Fruit fly (Drosophila melanogaster) whole organism, embryonic: ENCODE measurements around the gene Mkp3.

ENCODE experiments used
- CG10543 ChIP-seq: fragments of 200-800 bp; sonication (Bioruptor generic); optimal IDR thresholded peaks from 3 replicates; lab custom pipeline; 2017; ENCODE audit warnings: missing biosample characterization, mild to moderate bottlenecking, missing genetic modification characterization, moderate library complexity
- CG10654 ChIP-seq: fragments of 200-800 bp; sonication (Bioruptor generic); optimal IDR thresholded peaks from 2 replicates; lab custom pipeline; 2016; ENCODE audit warnings: missing biosample characterization, missing genetic modification characterization
- CG10959 ChIP-seq: fragments of 200-800 bp; sonication (Bioruptor generic); IDR thresholded peaks from 2 replicates; pipeline ENCODE4 v1.3.6; 2022; ENCODE audit warnings: missing biosample characterization, missing genetic modification characterization
- CG11695 ChIP-seq: fragments of 200-800 bp; sonication (Bioruptor generic); IDR thresholded peaks from 3 replicates; pipeline ENCODE4 v1.3.6; 2022; ENCODE audit warnings: missing biosample characterization, missing genetic modification characterization
- CG12155 ChIP-seq: fragments of 200-800 bp; sonication (Bioruptor generic); optimal IDR thresholded peaks from 3 replicates; lab custom pipeline; 2016; ENCODE audit warnings: missing biosample characterization, missing genetic modification characterization
- CG12391 ChIP-seq: fragments of 200-800 bp; sonication (Bioruptor generic); optimal IDR thresholded peaks from 3 replicates; lab custom pipeline; 2018; ENCODE audit warnings: missing biosample characterization, mild to moderate bottlenecking, missing genetic modification characterization, moderate library complexity
- CG14014 ChIP-seq: fragments of 200-800 bp; sonication (Bioruptor generic); IDR thresholded peaks from 2 replicates; pipeline ENCODE4 v1.3.6; 2022; ENCODE audit warnings: missing biosample characterization, missing genetic modification characterization
- CG15696 ChIP-seq: fragments of 200-800 bp; sonication (Bioruptor generic); optimal IDR thresholded peaks from 2 replicates; lab custom pipeline; 2019; ENCODE audit warnings: missing biosample characterization, mild to moderate bottlenecking, missing genetic modification characterization, moderate library complexity
- CG17568 ChIP-seq: fragments of 200-800 bp; sonication (Bioruptor generic); optimal IDR thresholded peaks from 2 replicates; lab custom pipeline; 2018; ENCODE audit warnings: missing biosample characterization, mild to moderate bottlenecking, missing genetic modification characterization, moderate library complexity
- CG17612 ChIP-seq: fragments of 200-800 bp; sonication (Bioruptor generic); IDR thresholded peaks from 2 replicates; pipeline ENCODE4 v1.3.6; 2022; ENCODE audit warnings: missing biosample characterization, missing genetic modification characterization
- CG18764 ChIP-seq: fragments of 200-800 bp; sonication (Bioruptor generic); optimal IDR thresholded peaks from 3 replicates; lab custom pipeline; 2016; ENCODE audit warnings: missing biosample characterization, missing genetic modification characterization
- CG2875 ChIP-seq: fragments of 200-800 bp; sonication (Bioruptor generic); optimal IDR thresholded peaks from 2 replicates; lab custom pipeline; 2017; ENCODE audit warnings: missing biosample characterization, mild to moderate bottlenecking, missing genetic modification characterization, missing genetic modification reagents
- CG30431 ChIP-seq: fragments of 200-800 bp; sonication (Bioruptor generic); optimal IDR thresholded peaks from 2 replicates; lab custom pipeline; 2017; ENCODE audit warnings: missing biosample characterization, missing genetic modification characterization
- CG33557 ChIP-seq: fragments of 200-800 bp; sonication (Bioruptor generic); optimal IDR thresholded peaks from 2 replicates; lab custom pipeline; 2019; ENCODE audit warnings: missing biosample characterization, mild to moderate bottlenecking, missing genetic modification characterization, moderate library complexity
- CG34422 ChIP-seq: fragments of 200-800 bp; sonication (Bioruptor generic); IDR thresholded peaks from 3 replicates; pipeline ENCODE4 v1.3.6; 2022; ENCODE audit warnings: missing biosample characterization, missing genetic modification characterization
- CG43689 ChIP-seq: fragments of 200-800 bp; sonication (Bioruptor generic); IDR thresholded peaks from 2 replicates; pipeline ENCODE4 v1.3.6; 2022; ENCODE audit warnings: missing biosample characterization, missing genetic modification characterization
- CG4404 ChIP-seq: fragments of 200-800 bp; sonication (Bioruptor generic); IDR thresholded peaks from 2 replicates; pipeline ENCODE4 v1.3.6; 2022; ENCODE audit warnings: missing biosample characterization, missing genetic modification characterization
- CG6683 ChIP-seq: fragments of 200-800 bp; sonication (Bioruptor generic); optimal IDR thresholded peaks from 2 replicates; lab custom pipeline; 2017; ENCODE audit warnings: missing biosample characterization, mild to moderate bottlenecking, missing genetic modification characterization, missing genetic modification reagents
- CG6813 ChIP-seq: fragments of 200-800 bp; sonication (Bioruptor generic); optimal IDR thresholded peaks from 2 replicates; lab custom pipeline; 2017; ENCODE audit warnings: missing biosample characterization, missing genetic modification characterization, mild to moderate bottlenecking, moderate library complexity, missing genetic modification reagents
- CG8290 ChIP-seq, 3 experiments: fragments of 200-800 bp; sonication (Bioruptor generic); optimal IDR thresholded peaks; 2 replicates each; lab custom pipeline; 2016 to 2019; ENCODE audit warnings: missing biosample characterization in 3 of 3, missing genetic modification characterization in 3 of 3, mild to moderate bottlenecking in 2 of 3, moderate library complexity in 1 of 3
- Jarid2 ChIP-seq: fragments of 200-800 bp; sonication (Bioruptor generic); optimal IDR thresholded peaks from 3 replicates; lab custom pipeline; 2017; ENCODE audit warnings: mild to moderate bottlenecking, missing biosample characterization, missing genetic modification reagents, missing genetic modification characterization
- MTF-1 ChIP-seq: fragments of 200-800 bp; sonication (Bioruptor generic); optimal IDR thresholded peaks from 2 replicates; lab custom pipeline; 2018; ENCODE audit warnings: missing biosample characterization, mild to moderate bottlenecking, missing genetic modification characterization, borderline replicate concordance
- NfI ChIP-seq: fragments of 200-800 bp; sonication (Bioruptor generic); optimal IDR thresholded peaks from 3 replicates; lab custom pipeline; 2018; ENCODE audit warnings: missing biosample characterization, mild to moderate bottlenecking, missing genetic modification characterization, moderate library complexity
- Optix ChIP-seq: fragments of 200-800 bp; sonication (Bioruptor generic); IDR thresholded peaks from 3 replicates; pipeline ENCODE4 v1.3.6; 2022; ENCODE audit warnings: missing biosample characterization, missing genetic modification characterization
- Ptx1 ChIP-seq: fragments of 200-800 bp; sonication (Bioruptor generic); IDR thresholded peaks from 2 replicates; pipeline ENCODE4 v1.3.6; 2022; ENCODE audit warnings: missing biosample characterization, missing genetic modification characterization
- Sox100B ChIP-seq: fragments of 200-800 bp; sonication (Bioruptor generic); optimal IDR thresholded peaks from 3 replicates; lab custom pipeline; 2018; ENCODE audit warnings: missing biosample characterization, mild to moderate bottlenecking, missing genetic modification characterization
- Sry-β ChIP-seq: fragments of 200-800 bp; sonication (Bioruptor generic); optimal IDR thresholded peaks from 2 replicates; lab custom pipeline; 2018; ENCODE audit warnings: missing biosample characterization, mild to moderate bottlenecking, missing genetic modification characterization, moderate library complexity
- Xbp1 ChIP-seq: fragments of 200-800 bp; sonication (Bioruptor generic); optimal IDR thresholded peaks from 3 replicates; lab custom pipeline; 2016; ENCODE audit warnings: missing biosample characterization, mild to moderate bottlenecking, missing genetic modification characterization
- YL-1 ChIP-seq: fragments of 200-800 bp; sonication (Bioruptor generic); optimal IDR thresholded peaks from 3 replicates; lab custom pipeline; 2017; ENCODE audit warnings: missing biosample characterization, mild to moderate bottlenecking, missing genetic modification characterization
- ac ChIP-seq: fragments of 200-800 bp; sonication (Bioruptor generic); optimal IDR thresholded peaks from 3 replicates; lab custom pipeline; 2017; ENCODE audit warnings: missing biosample characterization, mild to moderate bottlenecking, missing genetic modification characterization
- bcd ChIP-seq: fragments of 200-800 bp; sonication (Bioruptor generic); optimal IDR thresholded peaks from 2 replicates; lab custom pipeline; 2017; ENCODE audit warnings: missing biosample characterization, mild to moderate bottlenecking, missing genetic modification characterization
- btn ChIP-seq: fragments of 200-800 bp; sonication (Bioruptor generic); optimal IDR thresholded peaks from 2 replicates; lab custom pipeline; 2016; ENCODE audit warnings: missing biosample characterization, missing genetic modification characterization
- chm ChIP-seq: fragments of 200-800 bp; sonication (Bioruptor generic); IDR thresholded peaks from 2 replicates; pipeline ENCODE4 v1.3.6; 2022; ENCODE audit warnings: missing biosample characterization, missing genetic modification characterization
- crc ChIP-seq: fragments of 200-800 bp; sonication (Bioruptor generic); optimal IDR thresholded peaks from 2 replicates; lab custom pipeline; 2016; ENCODE audit warnings: missing biosample characterization, missing genetic modification characterization
- crol ChIP-seq: fragments of 200-800 bp; sonication (Bioruptor generic); IDR thresholded peaks from 2 replicates; pipeline ENCODE4 v1.3.6; 2022; ENCODE audit warnings: missing biosample characterization, missing genetic modification characterization
- cwo ChIP-seq: fragments of 200-800 bp; sonication (Bioruptor generic); optimal IDR thresholded peaks from 3 replicates; lab custom pipeline; 2017; ENCODE audit warnings: missing biosample characterization, missing genetic modification characterization, mild to moderate bottlenecking, moderate library complexity, missing genetic modification reagents
- ems ChIP-seq: fragments of 200-800 bp; sonication (Bioruptor generic); optimal IDR thresholded peaks from 3 replicates; lab custom pipeline; 2016; ENCODE audit warnings: missing biosample characterization, missing genetic modification characterization
- exex ChIP-seq: fragments of 200-800 bp; sonication (Bioruptor generic); optimal IDR thresholded peaks from 4 replicates; lab custom pipeline; 2018; ENCODE audit warnings: missing biosample characterization, mild to moderate bottlenecking, missing genetic modification characterization, moderate library complexity
- gem ChIP-seq: fragments of 200-800 bp; sonication (Bioruptor generic); optimal IDR thresholded peaks from 2 replicates; lab custom pipeline; 2019; ENCODE audit warnings: missing biosample characterization, mild to moderate bottlenecking, missing genetic modification characterization, moderate library complexity
- gfzf ChIP-seq: fragments of 200-800 bp; sonication (Bioruptor generic); optimal IDR thresholded peaks from 2 replicates; lab custom pipeline; 2016; ENCODE audit warnings: missing biosample characterization, mild to moderate bottlenecking, missing genetic modification characterization, moderate library complexity
- ham ChIP-seq: fragments of 200-800 bp; sonication (Bioruptor generic); IDR thresholded peaks from 2 replicates; pipeline ENCODE4 v1.3.6; 2022; ENCODE audit warnings: missing biosample characterization, missing genetic modification characterization
- lola ChIP-seq, 3 experiments: fragments of >200 bp in 2 of 3; fragments of 200-800 bp in 1 of 3; sonication (Bioruptor generic) in 1 of 3; optimal IDR thresholded peaks; 2 replicates each; lab custom pipeline; 2017 to 2019; ENCODE audit warnings: missing biosample characterization in 3 of 3, missing genetic modification characterization in 3 of 3, mild to moderate bottlenecking in 1 of 3, moderate library complexity in 1 of 3
- lov ChIP-seq, 2 experiments: fragments of 200-800 bp in 1 of 2; fragments of >200 bp in 1 of 2; sonication (Bioruptor generic) in 1 of 2; IDR thresholded peaks in 1 of 2; optimal IDR thresholded peaks in 1 of 2; 2 replicates in 1 of 2; 3 replicates in 1 of 2; pipeline versions ENCODE4 v1.3.6 to Lab custom; 2017 to 2022; ENCODE audit warnings: missing biosample characterization in 1 of 2, missing genetic modification characterization in 1 of 2
- odd ChIP-seq: fragments of 200-800 bp; sonication (Bioruptor generic); optimal IDR thresholded peaks from 2 replicates; lab custom pipeline; 2017; ENCODE audit warnings: missing biosample characterization, mild to moderate bottlenecking, missing genetic modification characterization
- pum ChIP-seq: fragments of 200-800 bp; sonication (Bioruptor generic); optimal IDR thresholded peaks from 2 replicates; lab custom pipeline; 2016; ENCODE audit warnings: missing biosample characterization, missing genetic modification characterization
- sima ChIP-seq: fragments of 200-800 bp; sonication (Bioruptor generic); optimal IDR thresholded peaks from 2 replicates; lab custom pipeline; 2016; ENCODE audit warnings: missing biosample characterization, missing genetic modification characterization
- toy ChIP-seq: fragments of 200-800 bp; sonication (Bioruptor generic); IDR thresholded peaks from 2 replicates; pipeline ENCODE4 v1.3.6; 2022; ENCODE audit warnings: missing biosample characterization, missing genetic modification characterization
- vfl ChIP-seq: fragments of 200-800 bp; sonication (Bioruptor generic); optimal IDR thresholded peaks from 2 replicates; lab custom pipeline; 2016; ENCODE audit warnings: missing biosample characterization, missing genetic modification characterization
- zen ChIP-seq: fragments of 200-800 bp; sonication (Bioruptor generic); optimal IDR thresholded peaks from 3 replicates; lab custom pipeline; 2018; ENCODE audit warnings: missing biosample characterization, mild to moderate bottlenecking, missing genetic modification characterization, moderate library complexity

Mkp3 gene

DNA sequence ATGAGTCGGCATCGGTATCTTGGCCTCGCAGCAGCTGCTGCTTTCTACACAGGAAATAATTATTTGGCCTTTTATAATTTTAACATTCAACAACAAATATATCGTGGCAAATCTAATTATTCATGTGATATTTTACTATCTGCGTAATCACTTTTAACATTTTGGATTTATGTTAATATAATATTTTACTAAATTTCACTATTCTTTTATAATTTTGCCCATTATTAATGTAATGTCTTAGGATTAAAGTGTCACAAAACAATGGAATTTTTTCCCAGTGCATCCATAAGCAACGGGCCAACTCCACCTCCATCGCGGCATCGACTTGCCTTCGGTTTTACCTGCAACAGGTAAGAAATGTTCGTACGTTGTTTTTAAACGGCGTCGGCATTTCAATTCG, 43.7 kb downstream of the Mkp3 start (continued):
- TF ChIP-seq CG10959 (GFP tag; lab: Robert Waterston, UW) (peak; percentile 75; the same call in 1 of the 2 replicates), CG11695 (GFP tag; lab: Robert Waterston, UW) (peak; percentile 84), CG2875 (GFP tag; lab: Kevin White, UChicago) (peak; percentile 79), vfl (GFP tag; lab: Kevin White, UChicago) (peak; percentile 49), ac (GFP tag; lab: Kevin White, UChicago) (peak; percentile 97), bcd (peak; percentile 81), NfI (GFP tag; lab: Kevin White, UChicago) (peak; percentile 60), CG6683 (peak; percentile 61), odd (GFP tag; lab: Kevin White, UChicago) (peak; percentile 77), CG34422 (GFP tag; lab: Robert Waterston, UW) (peak; percentile 67), CG17568 (peak; percentile 64), CG6813 (peak; percentile 77), CG10654 (GFP tag; lab: Kevin White, UChicago) (peak; percentile 72), sima (GFP tag; lab: Kevin White, UChicago) (no peak), CG18764 (peak; percentile 61), CG8290 (GFP tag; optimal IDR thresholded peaks at IDR 0.05; lab: Kevin White, UChicago) (peak; percentile 87), CG8290 (tag; optimal IDR thresholded peaks at IDR 0.05; lab: Kevin White, UChicago) (peak in 1 of 2 experiments; percentile 70), ems (peak; percentile 2), CG30431 (peak; percentile 56), Xbp1 (GFP tag; lab: Kevin White, UChicago) (peak; percentile 78), Ptx1 (GFP tag; lab: Robert Waterston, UW) (peak; percentile 79), YL-1 (GFP tag; lab: Kevin White, UChicago) (peak; percentile 27), zen (peak; percentile 96), CG14014 (peak; percentile 34; the same call in 1 of the 2 replicates), Sox100B (GFP tag; lab: Kevin White, UChicago) (peak; percentile 91), gfzf (GFP tag; lab: Kevin White, UChicago) (no peak), exex (tag; lab: Kevin White, UChicago) (peak; percentile 1), Optix (GFP tag; lab: Robert Waterston, UW) (no peak), toy (GFP tag; lab: Robert Waterston, UW) (no peak), lov (optimal IDR thresholded peaks at IDR 0.05; lab: Kevin White, UChicago) (no peak), lov (GFP tag; IDR thresholded peaks at IDR 0.05; lab: Robert Waterston, UW) (0 out of 3 replicates have a peak, but pooled peaks have one; percentile 15), btn (peak; percentile 5), crol (GFP tag; lab: Robert Waterston, UW) (peak; percentile 29; the same call in 1 of the 2 replicates), CG10543 (GFP tag; lab: Kevin White, UChicago) (peak; percentile 15), Jarid2 (GFP tag; lab: Kevin White, UChicago) (peak; percentile 62), cwo (GFP tag; lab: Kevin White, UChicago) (peak; percentile 60), CG12155 (GFP tag; lab: Kevin White, UChicago) (peak; percentile 71), ham (GFP tag; lab: Robert Waterston, UW) (no peak), CG33557 (GFP tag; lab: Kevin White, UChicago) (peak; percentile 94), chm (GFP tag; lab: Robert Waterston, UW) (no peak; the same call in 1 of the 2 replicates), lola (GFP tag; optimal IDR thresholded peaks at IDR 0.05; lab: Kevin White, UChicago) (peak in 1 of 3 experiments; percentile 97), pum (peak; percentile 48), CG12391 (peak; percentile 92), CG43689 (no peak), CG4404 (GFP tag; lab: Robert Waterston, UW) (peak; percentile 90), crc (GFP tag; lab: Kevin White, UChicago) (no peak), Sry-β (GFP tag; lab: Kevin White, UChicago) (peak; percentile 45), CG15696 (tag; lab: Kevin White, UChicago) (peak; percentile 97), CG17612 (GFP tag; lab: Robert Waterston, UW) (0 out of 2 replicates have a peak, but pooled peaks have one; percentile 15), gem (tag; lab: Kevin White, UChicago) (peak; percentile 95), MTF-1 (GFP tag; lab: Kevin White, UChicago) (peak; percentile 40)
